Fruit fly (Drosophila melanogaster): ENCODE measurements around the gene CG31013.

The CG31013 gene

dm6 chr3R:30599404-30599980 is 46.2 kb downstream of the CG31013 start (continued):
- TF ChIP-seq Chrac-16 (GFP tag; optimal IDR thresholded peaks at IDR 0.05) (no peak), chinmo (GFP tag; IDR thresholded peaks at IDR 0.05; ENCODE audit: partially characterized antibody) (0 out of 4 replicates have a peak, but pooled peaks have one; percentile 31), exex (tag; optimal IDR thresholded peaks at IDR 0.05) (peak; percentile 98), CG3995 (GFP tag; optimal IDR thresholded peaks at IDR 0.05) (peak; percentile 28), Vsx1 (GFP tag; optimal IDR thresholded peaks at IDR 0.05) (peak; percentile 25), Deaf1 (tag; optimal IDR thresholded peaks at IDR 0.05) (peak; percentile 33), CG7839 (tag; optimal IDR thresholded peaks at IDR 0.05) (no peak), CG17385 (GFP tag; optimal IDR thresholded peaks at IDR 0.05) (no peak), CG34224 (GFP tag; IDR thresholded peaks at IDR 0.05; ENCODE audit: partially characterized antibody) (0 out of 3 replicates have a peak, but pooled peaks have one; percentile 11), wek (GFP tag; optimal IDR thresholded peaks at IDR 0.05) (no peak), CG31224 (GFP tag; IDR thresholded peaks at IDR 0.05) (no peak), CG13287 (GFP tag; IDR thresholded peaks at IDR 0.05; ENCODE audit: partially characterized antibody) (no peak), Trl (optimal IDR thresholded peaks at IDR 0.05) (no peak), Trl (GFP tag; optimal IDR thresholded peaks at IDR 0.05) (no peak), sug (tag; optimal IDR thresholded peaks at IDR 0.05) (peak; percentile 97), Camta (GFP tag; optimal IDR thresholded peaks at IDR 0.05) (no peak), ftz-f1 (GFP tag; optimal IDR thresholded peaks at IDR 0.05) (no peak), CG16815 (GFP tag; optimal IDR thresholded peaks at IDR 0.05) (no peak), amos (GFP tag; IDR thresholded peaks at IDR 0.05; ENCODE audit: partially characterized antibody) (peak; percentile 29; the same call in 1 of the 2 replicates), CG2889 (GFP tag; IDR thresholded peaks at IDR 0.05) (no peak), Hr78 (GFP tag; optimal IDR thresholded peaks at IDR 0.05) (no peak), CG12942 (GFP tag; optimal IDR thresholded peaks at IDR 0.05) (no peak), Dbx (GFP tag; IDR thresholded peaks at IDR 0.05) (no peak), CG34376 (GFP tag; optimal IDR thresholded peaks at IDR 0.05) (peak; percentile 43), bsh (GFP tag; optimal IDR thresholded peaks at IDR 0.05) (no peak), Antp (GFP tag; optimal IDR thresholded peaks at IDR 0.05) (no peak), Opbp (GFP tag; IDR thresholded peaks at IDR 0.05; ENCODE audit: partially characterized antibody) (no peak), Hand (GFP tag; optimal IDR thresholded peaks at IDR 0.05) (no peak), kni (GFP tag; optimal IDR thresholded peaks at IDR 0.05) (no peak), Fer3 (tag; optimal IDR thresholded peaks at IDR 0.05) (no peak), cwo (GFP tag; optimal IDR thresholded peaks at IDR 0.05) (peak; percentile 24), Optix (GFP tag; IDR thresholded peaks at IDR 0.05) (no peak), Eip74EF (GFP tag; optimal IDR thresholded peaks at IDR 0.05) (no peak), Aef1 (GFP tag; IDR thresholded peaks at IDR 0.05) (no peak), sd (tag; optimal IDR thresholded peaks at IDR 0.05) (no peak), Kr (GFP tag; optimal IDR thresholded peaks at IDR 0.05) (no peak), Pdp1 (GFP tag; optimal IDR thresholded peaks at IDR 0.05) (peak in 1 of 2 experiments; percentile 88), ase (GFP tag; IDR thresholded peaks at IDR 0.05) (no peak), CG12236 (GFP tag; optimal IDR thresholded peaks at IDR 0.05) (no peak), CG10565 (GFP tag; optimal IDR thresholded peaks at IDR 0.05) (no peak)

All from whole organism, embryonic.